Fruit fly (Drosophila melanogaster) whole organism, pupa: ENCODE data around the gene pr.

Experiments used
- CG12605 ChIP-seq: fragments of 200-800 bp; sonication (Bioruptor generic); IDR thresholded peaks from 2 replicates; pipeline ENCODE4 v1.3.6; 2022; ENCODE audit warnings: missing biosample characterization, missing genetic modification characterization
- CG14655 ChIP-seq: fragments of 200-800 bp; sonication (Bioruptor generic); optimal IDR thresholded peaks from 3 replicates; lab custom pipeline; 2017; ENCODE audit warnings: mild to moderate bottlenecking, missing biosample characterization, missing genetic modification reagents, missing genetic modification characterization
- CG8159 ChIP-seq: fragments of 200-800 bp; sonication (Bioruptor generic); optimal IDR thresholded peaks from 3 replicates; lab custom pipeline; 2018; ENCODE audit warnings: missing biosample characterization, mild to moderate bottlenecking, missing genetic modification characterization, moderate library complexity
- EcR ChIP-seq: fragments of 200-800 bp; sonication (Bioruptor generic); optimal IDR thresholded peaks from 3 replicates; lab custom pipeline; 2019; ENCODE audit warnings: missing biosample characterization, missing genetic modification characterization, mild to moderate bottlenecking, moderate library complexity, missing genetic modification reagents
- Pif1B ChIP-seq: fragments of 200-800 bp; sonication (Bioruptor generic); optimal IDR thresholded peaks from 3 replicates; lab custom pipeline; 2016; ENCODE audit warnings: missing biosample characterization, missing genetic modification characterization

dm6 chr2L:20051172-20051893 lies 23.9 kb downstream of the pr start:
- TF ChIP-seq CG8159 (tag; lab: Kevin White, UChicago) (no peak), CG12605 (no peak), EcR (GFP tag; lab: Kevin White, UChicago) (no peak), CG14655 (GFP tag; lab: Kevin White, UChicago) (no peak), Pif1B (GFP tag; lab: Kevin White, UChicago) (no peak)
